Worm (Caenorhabditis elegans) whole organism, mixed stage, embryonic: ENCODE results near the gene C28D4.8.

Experiments
- bed-3 ChIP-seq: fragments of 200-800 bp; sonication (Bioruptor generic); optimal IDR thresholded peaks from 3 replicates; lab custom pipeline; 2018; ENCODE audit warnings: mild to moderate bottlenecking, missing genetic modification characterization, moderate library complexity, missing compliant biosample characterization
- blmp-1 ChIP-seq: fragments of 150-350 bp; optimal IDR thresholded peaks from 2 replicates; lab custom pipeline; 2014; ENCODE audit warnings: missing biosample characterization, missing genetic modification characterization
- ceh-39 ChIP-seq: fragments of 150-350 bp; optimal IDR thresholded peaks from 2 replicates; lab custom pipeline; 2014; ENCODE audit warnings: missing biosample characterization, missing genetic modification characterization
- ceh-43 ChIP-seq: fragments of 200-800 bp; sonication (Bioruptor generic); optimal IDR thresholded peaks from 2 replicates; lab custom pipeline; 2018; ENCODE audit warnings: mild to moderate bottlenecking, missing genetic modification characterization, moderate library complexity, missing compliant biosample characterization
- ceh-83 ChIP-seq: fragments of 200-800 bp; sonication (Bioruptor generic); optimal IDR thresholded peaks from 2 replicates; lab custom pipeline; 2018; ENCODE audit warnings: mild to moderate bottlenecking, missing genetic modification characterization, missing compliant biosample characterization
- ces-1 ChIP-seq: fragments of 150-350 bp; optimal IDR thresholded peaks from 2 replicates; lab custom pipeline; 2014; ENCODE audit warnings: missing biosample characterization, missing genetic modification reagents, missing genetic modification characterization
- cnd-1 ChIP-seq: fragments of 200-800 bp; sonication (Bioruptor generic); optimal IDR thresholded peaks from 2 replicates; lab custom pipeline; 2018; ENCODE audit warnings: mild to moderate bottlenecking, missing genetic modification characterization, missing compliant biosample characterization
- drap-1 ChIP-seq: fragments of 200-800 bp; sonication (Bioruptor generic); optimal IDR thresholded peaks from 3 replicates; lab custom pipeline; 2018; ENCODE audit warnings: mild to moderate bottlenecking, missing genetic modification characterization, missing compliant biosample characterization
- elt-1 ChIP-seq: sonication (generic microtip); optimal IDR thresholded peaks from 2 replicates; lab custom pipeline; 2017; ENCODE audit warnings: missing genetic modification characterization, mild to moderate bottlenecking, missing compliant biosample characterization, antibody characterized with exemption, moderate library complexity, borderline replicate concordance; ENCODE audit not compliant: insufficient read depth
- flh-1 ChIP-seq: fragments of 200-800 bp; sonication (Bioruptor generic); optimal IDR thresholded peaks from 2 replicates; lab custom pipeline; 2018; ENCODE audit warnings: mild to moderate bottlenecking, missing genetic modification characterization, moderate library complexity, missing compliant biosample characterization
- ham-2 ChIP-seq: fragments of 200-800 bp; sonication (Bioruptor generic); optimal IDR thresholded peaks from 2 replicates; lab custom pipeline; 2018; ENCODE audit warnings: mild to moderate bottlenecking, missing genetic modification characterization, missing compliant biosample characterization
- lin-13 ChIP-seq: fragments of 150-350 bp; optimal IDR thresholded peaks from 2 replicates; lab custom pipeline; 2014; ENCODE audit warnings: missing biosample characterization, missing genetic modification characterization
- lin-32 ChIP-seq: fragments of 200-800 bp; sonication (Bioruptor generic); optimal IDR thresholded peaks from 2 replicates; lab custom pipeline; 2018; ENCODE audit warnings: mild to moderate bottlenecking, missing genetic modification characterization, missing compliant biosample characterization
- lsy-2 ChIP-seq: fragments of 150-350 bp; optimal IDR thresholded peaks from 2 replicates; lab custom pipeline; 2014; ENCODE audit warnings: missing biosample characterization, missing genetic modification characterization
- mab-5 ChIP-seq: fragments of 150-350 bp; optimal IDR thresholded peaks from 2 replicates; lab custom pipeline; 2014; ENCODE audit warnings: missing biosample characterization, missing genetic modification characterization
- mep-1 ChIP-seq: fragments of 150-350 bp; optimal IDR thresholded peaks from 2 replicates; lab custom pipeline; 2017; ENCODE audit warnings: missing biosample characterization, missing genetic modification reagents, missing genetic modification characterization, inconsistent platforms
- nhr-12 ChIP-seq: fragments of 150-350 bp; optimal IDR thresholded peaks from 2 replicates; lab custom pipeline; 2014; ENCODE audit warnings: missing biosample characterization, missing genetic modification characterization
- nhr-2 ChIP-seq: fragments of 150-350 bp; optimal IDR thresholded peaks from 2 replicates; lab custom pipeline; 2014; ENCODE audit warnings: missing biosample characterization, missing genetic modification characterization
- nhr-237 ChIP-seq: fragments of 150-350 bp; optimal IDR thresholded peaks from 2 replicates; lab custom pipeline; 2014; ENCODE audit warnings: missing biosample characterization, missing genetic modification characterization
- nhr-28 ChIP-seq: fragments of 150-350 bp; optimal IDR thresholded peaks from 2 replicates; lab custom pipeline; 2014; ENCODE audit warnings: missing biosample characterization, missing genetic modification characterization
- nhr-76 ChIP-seq: sonication (generic microtip); optimal IDR thresholded peaks from 2 replicates; lab custom pipeline; 2017; ENCODE audit warnings: missing biosample characterization, missing genetic modification characterization
- pha-4 ChIP-seq: fragments of 150-350 bp; optimal IDR thresholded peaks from 2 replicates; lab custom pipeline; 2018; ENCODE audit warnings: missing biosample characterization, missing genetic modification reagents, missing genetic modification characterization
- sem-2 ChIP-seq: fragments of 200-800 bp; sonication (Bioruptor generic); optimal IDR thresholded peaks from 2 replicates; lab custom pipeline; 2018; ENCODE audit warnings: mild to moderate bottlenecking, missing genetic modification characterization, missing compliant biosample characterization
- snpc-4 ChIP-seq: fragments of 150-350 bp; optimal IDR thresholded peaks from 2 replicates; lab custom pipeline; 2014; ENCODE audit warnings: missing biosample characterization, missing genetic modification characterization
- sptf-1 ChIP-seq: sonication (generic microtip); optimal IDR thresholded peaks from 2 replicates; lab custom pipeline; 2017; ENCODE audit warnings: mild to moderate bottlenecking, missing genetic modification characterization, moderate library complexity, missing compliant biosample characterization
- tbx-8 ChIP-seq: fragments of 200-800 bp; sonication (Bioruptor generic); optimal IDR thresholded peaks from 2 replicates; lab custom pipeline; 2018; ENCODE audit warnings: mild to moderate bottlenecking, missing genetic modification characterization, moderate library complexity, missing compliant biosample characterization
- unc-39 ChIP-seq: fragments of 150-350 bp; optimal IDR thresholded peaks from 2 replicates; lab custom pipeline; 2014; ENCODE audit warnings: missing biosample characterization, missing genetic modification characterization
- unc-62 ChIP-seq: fragments of 150-350 bp; optimal IDR thresholded peaks from 2 replicates; lab custom pipeline; 2014; ENCODE audit warnings: missing biosample characterization, missing genetic modification reagents, missing genetic modification characterization
- ztf-11 ChIP-seq: fragments of 150-350 bp; optimal IDR thresholded peaks from 2 replicates; lab custom pipeline; 2014; ENCODE audit warnings: missing biosample characterization, missing genetic modification characterization

The C28D4.8 gene

ce11 chrIV:9716490-9716889 is 31.8 kb downstream of the C28D4.8 start:
- TF ChIP-seq mab-5 (tag; lab: Kevin White, UChicago) (no peak), blmp-1 (tag; lab: Kevin White, UChicago) (peak; percentile 92)

- no peak for TF ChIP-seq tbx-8 (GFP tag; lab: Kevin White, UChicago)
- TF ChIP-seq ceh-43 (GFP tag; lab: Kevin White, UChicago): no peak
- no peak for TF ChIP-seq bed-3
- no peak for TF ChIP-seq nhr-2
- no peak for TF ChIP-seq blmp-1 (tag; lab: Kevin White, UChicago)
These were observed 34.0 kb downstream of the C28D4.8 start for ce11 chrIV:9714264-9714663.

- TF ChIP-seq nhr-237 (tag; lab: Kevin White, UChicago): no peak
- TF ChIP-seq cnd-1 (tag; lab: Kevin White, UChicago): no peak
- no peak for TF ChIP-seq nhr-28 (tag; lab: Kevin White, UChicago)
- TF ChIP-seq elt-1 (tag; lab: Kevin White, UChicago): no peak
- TF ChIP-seq sem-2 (GFP tag; lab: Kevin White, UChicago): no peak
- no peak for TF ChIP-seq pha-4 (tag; lab: Kevin White, UChicago)
- TF ChIP-seq sptf-1 (tag; lab: Kevin White, UChicago): no peak
- TF ChIP-seq nhr-12 (tag; lab: Kevin White, UChicago): no peak
- no peak for TF ChIP-seq flh-1 (GFP tag; lab: Kevin White, UChicago)
- TF ChIP-seq ceh-83 (GFP tag; lab: Kevin White, UChicago): no peak
These were observed 35.5 kb downstream of the C28D4.8 start, which contains the start of gene K01H12.4 for ce11 chrIV:9712782-9713181. Gene K01H12.4 (plus strand): TSS chrIV:9713082.

- TF ChIP-seq unc-39 (tag; lab: Kevin White, UChicago): no peak
- TF ChIP-seq nhr-2: no peak
- no peak for TF ChIP-seq ceh-39 (tag; lab: Kevin White, UChicago)
- no peak for TF ChIP-seq snpc-4 (tag; lab: Kevin White, UChicago)
These were observed 38.4 kb downstream of the C28D4.8 start, which contains the start of gene nhr-38 for ce11 chrIV:9709887-9710286. Gene nhr-38 (plus strand): TSS chrIV:9710187.

ce11 chrIV:9709205-9709604 is 39.0 kb downstream of the C28D4.8 start, which contains the start of gene ant-1.3:
Gene ant-1.3 (minus strand): TSS chrIV:9709305.
- TF ChIP-seq drap-1 (GFP tag; lab: Kevin White, UChicago): no peak
- TF ChIP-seq unc-39 (tag; lab: Kevin White, UChicago): no peak
- no peak for TF ChIP-seq ces-1 (GFP tag; lab: Kevin White, UChicago)
- no peak for TF ChIP-seq ztf-11
- TF ChIP-seq nhr-237 (tag; lab: Kevin White, UChicago): no peak
- TF ChIP-seq mab-5 (tag; lab: Kevin White, UChicago): no peak
- TF ChIP-seq unc-62 (GFP tag; lab: Kevin White, UChicago): no peak
- TF ChIP-seq elt-1 (tag; lab: Kevin White, UChicago): no peak
- no peak for TF ChIP-seq lin-13
- TF ChIP-seq ceh-39 (tag; lab: Kevin White, UChicago): no peak
- no peak for TF ChIP-seq tbx-8 (GFP tag; lab: Kevin White, UChicago)
- TF ChIP-seq nhr-76: no peak
- TF ChIP-seq snpc-4 (tag; lab: Kevin White, UChicago): no peak
- TF ChIP-seq ceh-83 (GFP tag; lab: Kevin White, UChicago): no peak

ce11 chrIV:9706704-9707197 is 41.5 kb downstream of the C28D4.8 start, which contains the start of the genes dcaf-1 and dph-3:
Gene dcaf-1 (minus strand): TSS chrIV:9706723.
Gene dph-3 (plus strand): TSS chrIV:9707147.
- TF ChIP-seq ceh-43 (GFP tag; lab: Kevin White, UChicago): no peak
- TF ChIP-seq lsy-2: peak; percentile 97
- peak; percentile 57 for TF ChIP-seq mep-1 (tag; lab: Kevin White, UChicago)
- TF ChIP-seq lin-13: no peak
- no peak for TF ChIP-seq tbx-8 (GFP tag; lab: Kevin White, UChicago)
- TF ChIP-seq sem-2 (GFP tag; lab: Kevin White, UChicago): no peak
- no peak for TF ChIP-seq nhr-28 (tag; lab: Kevin White, UChicago)
- TF ChIP-seq lin-32: no peak
- no peak for TF ChIP-seq ham-2
- TF ChIP-seq ceh-83 (GFP tag; lab: Kevin White, UChicago): no peak
- no peak for TF ChIP-seq unc-39 (tag; lab: Kevin White, UChicago)
- TF ChIP-seq drap-1 (GFP tag; lab: Kevin White, UChicago): no peak
- no peak for TF ChIP-seq nhr-12 (tag; lab: Kevin White, UChicago)
